Worm (Caenorhabditis elegans): ENCODE data around the gene srh-128.

DNA sequence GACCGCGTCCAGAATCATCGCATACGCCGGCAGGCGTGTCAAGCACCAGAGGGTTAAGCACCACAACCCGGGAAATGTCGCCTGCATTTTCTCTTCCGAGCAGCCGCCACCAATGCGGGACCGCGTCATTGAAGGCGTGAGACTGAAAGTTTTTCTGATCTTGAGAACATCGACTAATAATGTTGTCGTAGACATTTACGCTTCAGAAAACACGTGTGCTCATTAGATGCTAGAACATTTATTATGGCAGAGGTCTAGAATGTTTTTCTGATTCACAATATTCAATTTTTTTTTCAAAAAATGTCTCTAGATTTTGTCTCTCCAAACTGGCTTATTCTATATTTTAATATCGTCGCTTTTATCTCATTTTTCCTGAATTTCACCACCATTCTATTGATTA lies 48.5 kb downstream of the srh-128 start, which contains the start of gene sri-47:
- TF ChIP-seq dao-5 (tag; optimal IDR thresholded peaks at IDR 0.05) (no peak), him-1 (tag; optimal IDR thresholded peaks at IDR 0.05) (no peak)

Data from whole organism, L4/young adult.